Worm (Caenorhabditis elegans): Measurements from ENCODE around the gene R02D5.6.

ce11 chrV:14504774-14505173 lies 13.1 kb downstream of the R02D5.6 start:
- TF ChIP-seq fkh-6 (tag; optimal IDR thresholded peaks at IDR 0.05): no peak
- no peak for TF ChIP-seq Y22D7AL.16 (tag; optimal IDR thresholded peaks at IDR 0.05)
- TF ChIP-seq unc-86 (tag; optimal IDR thresholded peaks at IDR 0.05): no peak
- no peak for TF ChIP-seq ref-2 (tag; optimal IDR thresholded peaks at IDR 0.05)
- no peak for TF ChIP-seq hlh-8 (tag; optimal IDR thresholded peaks at IDR 0.05)
- no peak for TF ChIP-seq K09A11.1 (tag; optimal IDR thresholded peaks at IDR 0.05; ENCODE audit: insufficient read depth)
